Fruit fly (Drosophila melanogaster) whole organism, embryonic: ENCODE data around the gene CG34454.

Source experiments
- CG10321 ChIP-seq: fragments of 200-800 bp; sonication (Bioruptor generic); IDR thresholded peaks from 2 replicates; pipeline ENCODE4 v1.3.6; 2022; ENCODE audit warnings: missing biosample characterization, missing genetic modification characterization
- CG12391 ChIP-seq: fragments of 200-800 bp; sonication (Bioruptor generic); optimal IDR thresholded peaks from 3 replicates; lab custom pipeline; 2018; ENCODE audit warnings: missing biosample characterization, mild to moderate bottlenecking, missing genetic modification characterization, moderate library complexity
- CG15696 ChIP-seq: fragments of 200-800 bp; sonication (Bioruptor generic); optimal IDR thresholded peaks from 2 replicates; lab custom pipeline; 2019; ENCODE audit warnings: missing biosample characterization, mild to moderate bottlenecking, missing genetic modification characterization, moderate library complexity
- CG3838 ChIP-seq: fragments of 200-800 bp; sonication (Bioruptor generic); optimal IDR thresholded peaks from 3 replicates; lab custom pipeline; 2016; ENCODE audit warnings: missing biosample characterization, missing genetic modification characterization
- CG3847 ChIP-seq: fragments of 200-800 bp; sonication (Bioruptor generic); IDR thresholded peaks from 2 replicates; pipeline ENCODE4 v1.3.6; 2022; ENCODE audit warnings: missing biosample characterization, missing genetic modification characterization
- CG6254 ChIP-seq: fragments of 200-800 bp; sonication (Bioruptor generic); optimal IDR thresholded peaks from 3 replicates; lab custom pipeline; 2017; ENCODE audit warnings: mild to moderate bottlenecking, missing biosample characterization, missing genetic modification reagents, missing genetic modification characterization
- Gug ChIP-seq: fragments of 200-800 bp; sonication (Bioruptor generic); IDR thresholded peaks from 4 replicates; pipeline ENCODE4 v1.3.6; 2022; ENCODE audit warnings: missing biosample characterization, missing genetic modification characterization
- Hsf ChIP-seq: fragments of 200-800 bp; sonication (Bioruptor generic); optimal IDR thresholded peaks from 3 replicates; lab custom pipeline; 2016; ENCODE audit warnings: missing biosample characterization, missing genetic modification characterization
- Scr ChIP-seq: fragments of 200-800 bp; sonication (Bioruptor generic); IDR thresholded peaks from 2 replicates; pipeline ENCODE4 v1.3.6; 2022; ENCODE audit warnings: missing biosample characterization, missing genetic modification characterization; ENCODE audit not compliant: partially characterized antibody
- gt ChIP-seq: fragments of 200-800 bp; sonication (Bioruptor generic); IDR thresholded peaks from 2 replicates; pipeline ENCODE4 v1.3.6; 2022; ENCODE audit warnings: missing biosample characterization, missing genetic modification characterization
- hbn ChIP-seq: fragments of 200-800 bp; sonication (Bioruptor generic); IDR thresholded peaks from 2 replicates; pipeline ENCODE4 v1.3.6; 2022; ENCODE audit warnings: missing biosample characterization, missing genetic modification characterization; ENCODE audit not compliant: partially characterized antibody
- hth ChIP-seq: fragments of >200 bp; optimal IDR thresholded peaks from 2 replicates; lab custom pipeline; 2017; ENCODE audit warnings: inconsistent platforms
- insv ChIP-seq, 2 experiments: fragments of 200-800 bp; sonication (Bioruptor generic); optimal IDR thresholded peaks; 3 replicates each; lab custom pipeline; 2016 to 2018; ENCODE audit warnings: missing biosample characterization in 2 of 2, missing genetic modification characterization in 2 of 2

- TF ChIP-seq Hsf (GFP tag; lab: Kevin White, UChicago) (peak; percentile 67), gt (GFP tag; lab: Robert Waterston, UW) (peak; percentile 71), CG6254 (peak; percentile 88), Scr (GFP tag; lab: Robert Waterston, UW) (no peak), Gug (GFP tag; lab: Robert Waterston, UW) (peak; percentile 57; the same call in 2 of the 4 replicates), CG12391 (tag; lab: Kevin White, UChicago) (peak; percentile 98), CG3838 (GFP tag; lab: Kevin White, UChicago) (peak; percentile 68), CG3847 (GFP tag; lab: Robert Waterston, UW) (peak; percentile 94), insv (GFP tag; optimal IDR thresholded peaks at IDR 0.05; lab: Kevin White, UChicago) (peak in 1 of 2 experiments; percentile 78), CG10321 (GFP tag; lab: Robert Waterston, UW) (peak; percentile 65), hbn (no peak), hth (lab: Kevin White, UChicago) (no peak), CG15696 (tag; lab: Kevin White, UChicago) (peak; percentile 95)
Measured at dm6 chr3L:205723-206284, 26.3 kb downstream of the CG34454 start, which contains the start of the genes Gk1 and CG13876.
